Fruit fly (Drosophila melanogaster): Measurements from ENCODE around the gene Atg4b.

DNA sequence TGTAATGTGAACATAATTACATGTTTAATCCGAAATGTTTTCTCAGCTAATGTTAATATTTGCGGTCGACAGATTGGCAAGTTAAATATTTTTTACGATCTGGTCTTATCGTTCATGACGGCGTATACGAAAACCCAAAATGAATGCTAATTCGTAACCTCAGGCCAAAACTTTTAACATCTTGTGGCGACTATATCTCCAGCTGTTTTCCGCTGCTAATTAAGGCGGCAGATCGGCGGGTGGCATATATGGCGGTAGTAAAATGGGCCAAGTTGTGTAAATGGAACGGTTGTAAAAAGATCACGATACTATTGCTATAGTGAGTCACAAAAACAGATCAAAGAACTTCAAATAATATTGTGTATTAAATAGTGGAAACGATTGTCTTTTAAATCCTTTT is 49.7 kb upstream of the Atg4b start:
- TF ChIP-seq CG8478 (optimal IDR thresholded peaks at IDR 0.05) (no peak), CTCF (optimal IDR thresholded peaks at IDR 0.05) (no peak)
